Worm (Caenorhabditis elegans) whole organism, L1 larva: ENCODE measurements around the gene eef-1A.1.

Experiments used
- aly-2 ChIP-seq: fragments of 150-350 bp; optimal IDR thresholded peaks from 2 replicates; lab custom pipeline; 2014; ENCODE audit warnings: missing biosample characterization, missing genetic modification characterization
- fkh-10 ChIP-seq: sonication (generic microtip); optimal IDR thresholded peaks from 2 replicates; lab custom pipeline; 2017; ENCODE audit warnings: missing biosample characterization, missing genetic modification reagents, missing genetic modification characterization
- pag-3 ChIP-seq: sonication (generic microtip); optimal IDR thresholded peaks from 2 replicates; lab custom pipeline; 2017; ENCODE audit warnings: missing genetic modification characterization, mild to moderate bottlenecking, missing compliant biosample characterization, antibody characterized with exemption, borderline replicate concordance; ENCODE audit not compliant: insufficient read depth
- skn-1 ChIP-seq: fragments of 150-350 bp; optimal IDR thresholded peaks from 2 replicates; lab custom pipeline; 2014; ENCODE audit warnings: missing biosample characterization, missing genetic modification characterization

DNA sequence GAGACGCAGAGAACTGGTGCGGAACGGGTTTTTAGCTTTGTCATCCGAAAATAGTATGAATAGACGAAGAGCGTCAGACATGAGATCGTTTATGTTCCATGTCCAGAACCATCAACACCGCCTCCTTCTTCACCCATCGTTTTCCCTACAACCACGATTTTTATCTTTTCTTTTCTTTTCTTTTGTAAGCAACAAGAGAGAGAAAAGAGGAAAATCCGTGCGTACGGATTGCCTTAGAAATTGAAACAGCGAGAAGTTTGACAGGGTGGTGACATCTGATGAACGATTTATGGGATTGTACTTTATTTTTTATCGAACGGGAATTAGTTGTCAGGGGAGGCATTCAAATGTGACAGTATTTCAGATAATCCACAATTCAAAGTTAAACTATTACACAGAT, 25.8 kb downstream of the eef-1A.1 start, which contains the start of gene abu-13:
- no peak for TF ChIP-seq fkh-10 (GFP tag; lab: Kevin White, UChicago)
- TF ChIP-seq aly-2 (tag; lab: Kevin White, UChicago) = no peak
- no peak for TF ChIP-seq skn-1 (tag; lab: Kevin White, UChicago)
- TF ChIP-seq pag-3 = no peak
